Fruit fly (Drosophila melanogaster) whole organism, embryonic: ENCODE results near the gene CG11892.

Experiments
- ATbp ChIP-seq: fragments of 200-800 bp; sonication (Bioruptor generic); optimal IDR thresholded peaks from 2 replicates; lab custom pipeline; 2017; ENCODE audit warnings: missing biosample characterization, mild to moderate bottlenecking, missing genetic modification characterization, missing genetic modification reagents
- Asciz ChIP-seq: fragments of 200-800 bp; sonication (Bioruptor generic); optimal IDR thresholded peaks from 2 replicates; lab custom pipeline; 2017; ENCODE audit warnings: missing biosample characterization, mild to moderate bottlenecking, missing genetic modification characterization, missing genetic modification reagents
- C15 ChIP-seq: fragments of 200-800 bp; sonication (Bioruptor generic); IDR thresholded peaks from 3 replicates; pipeline ENCODE4 v1.3.6; 2022; ENCODE audit warnings: missing biosample characterization, missing genetic modification characterization
- CG10147 ChIP-seq: fragments of 200-800 bp; sonication (Bioruptor generic); optimal IDR thresholded peaks from 2 replicates; lab custom pipeline; 2019; ENCODE audit warnings: missing biosample characterization, mild to moderate bottlenecking, missing genetic modification characterization, moderate library complexity
- CG10209 ChIP-seq: fragments of 200-800 bp; sonication (Bioruptor generic); optimal IDR thresholded peaks from 3 replicates; lab custom pipeline; 2017; ENCODE audit warnings: missing biosample characterization, mild to moderate bottlenecking, missing genetic modification characterization, missing genetic modification reagents
- CG11504 ChIP-seq: fragments of 200-800 bp; sonication (Bioruptor generic); optimal IDR thresholded peaks from 3 replicates; lab custom pipeline; 2019; ENCODE audit warnings: missing biosample characterization, mild to moderate bottlenecking, missing genetic modification characterization, moderate library complexity
- CG12104 ChIP-seq: fragments of 200-800 bp; sonication (Bioruptor generic); optimal IDR thresholded peaks from 3 replicates; lab custom pipeline; 2016; ENCODE audit warnings: missing biosample characterization, missing genetic modification characterization
- CG13287 ChIP-seq: fragments of 200-800 bp; sonication (Bioruptor generic); IDR thresholded peaks from 2 replicates; pipeline ENCODE4 v1.3.6; 2022; ENCODE audit warnings: missing biosample characterization, missing genetic modification characterization; ENCODE audit not compliant: partially characterized antibody
- CG13894 ChIP-seq: fragments of 200-800 bp; sonication (Bioruptor generic); optimal IDR thresholded peaks from 3 replicates; lab custom pipeline; 2018; ENCODE audit warnings: missing biosample characterization, mild to moderate bottlenecking, missing genetic modification characterization, moderate library complexity
- CG14050 ChIP-seq: fragments of 200-800 bp; sonication (Bioruptor generic); IDR thresholded peaks from 3 replicates; pipeline ENCODE4 v1.3.6; 2022; ENCODE audit warnings: missing biosample characterization, missing genetic modification characterization
- CG15479 ChIP-seq: fragments of 200-800 bp; sonication (Bioruptor generic); optimal IDR thresholded peaks from 3 replicates; lab custom pipeline; 2019; ENCODE audit warnings: missing biosample characterization, mild to moderate bottlenecking, missing genetic modification characterization, moderate library complexity
- CG15514 ChIP-seq: fragments of 200-800 bp; sonication (Bioruptor generic); optimal IDR thresholded peaks from 3 replicates; lab custom pipeline; 2017; ENCODE audit warnings: missing biosample characterization, missing genetic modification characterization, mild to moderate bottlenecking, moderate library complexity, missing genetic modification reagents
- CG1603 ChIP-seq: fragments of 200-800 bp; sonication (Bioruptor generic); optimal IDR thresholded peaks from 2 replicates; lab custom pipeline; 2019; ENCODE audit warnings: missing biosample characterization, mild to moderate bottlenecking, missing genetic modification characterization, moderate library complexity
- CG17568 ChIP-seq: fragments of 200-800 bp; sonication (Bioruptor generic); optimal IDR thresholded peaks from 2 replicates; lab custom pipeline; 2018; ENCODE audit warnings: missing biosample characterization, mild to moderate bottlenecking, missing genetic modification characterization, moderate library complexity
- CG17912 ChIP-seq: fragments of 200-800 bp; sonication (Bioruptor generic); optimal IDR thresholded peaks from 2 replicates; lab custom pipeline; 2018; ENCODE audit warnings: missing biosample characterization, mild to moderate bottlenecking, missing genetic modification characterization
- CG2120 ChIP-seq: fragments of 200-800 bp; sonication (Bioruptor generic); optimal IDR thresholded peaks from 3 replicates; lab custom pipeline; 2016; ENCODE audit warnings: missing biosample characterization, missing genetic modification characterization
- CG2199 ChIP-seq: fragments of 200-800 bp; sonication (Bioruptor generic); IDR thresholded peaks from 3 replicates; pipeline ENCODE4 v1.3.6; 2022; ENCODE audit warnings: missing biosample characterization, missing genetic modification characterization
- CG2889 ChIP-seq: fragments of 200-800 bp; sonication (Bioruptor generic); IDR thresholded peaks from 3 replicates; pipeline ENCODE4 v1.3.6; 2022; ENCODE audit warnings: missing biosample characterization, missing genetic modification characterization
- CG3407 ChIP-seq: fragments of 200-800 bp; sonication (Bioruptor generic); optimal IDR thresholded peaks from 2 replicates; lab custom pipeline; 2018; ENCODE audit warnings: missing biosample characterization, mild to moderate bottlenecking, missing genetic modification characterization
- CG5180 ChIP-seq: fragments of 200-800 bp; sonication (Bioruptor generic); optimal IDR thresholded peaks from 3 replicates; lab custom pipeline; 2017; ENCODE audit warnings: missing biosample characterization, missing genetic modification characterization, mild to moderate bottlenecking, moderate library complexity, missing genetic modification reagents
- CG7928 ChIP-seq: fragments of 200-800 bp; sonication (Bioruptor generic); optimal IDR thresholded peaks from 2 replicates; lab custom pipeline; 2017; ENCODE audit warnings: missing biosample characterization, mild to moderate bottlenecking, missing genetic modification characterization
- CG7987 ChIP-seq: fragments of 200-800 bp; sonication (Bioruptor generic); optimal IDR thresholded peaks from 2 replicates; lab custom pipeline; 2018; ENCODE audit warnings: missing biosample characterization, mild to moderate bottlenecking, missing genetic modification characterization, moderate library complexity
- CG8281 ChIP-seq: fragments of 200-800 bp; sonication (Bioruptor generic); optimal IDR thresholded peaks from 2 replicates; lab custom pipeline; 2018; ENCODE audit warnings: missing biosample characterization, mild to moderate bottlenecking, missing genetic modification characterization, moderate library complexity
- CrebB ChIP-seq: fragments of 200-800 bp; sonication (Bioruptor generic); optimal IDR thresholded peaks from 3 replicates; lab custom pipeline; 2018; ENCODE audit warnings: missing biosample characterization, mild to moderate bottlenecking, missing genetic modification characterization
- Dip3 ChIP-seq: fragments of 200-800 bp; sonication (Bioruptor generic); optimal IDR thresholded peaks from 3 replicates; lab custom pipeline; 2016; ENCODE audit warnings: missing biosample characterization, missing genetic modification characterization
- Ets65A ChIP-seq: fragments of 200-800 bp; sonication (Bioruptor generic); peaks from one replicate; lab custom pipeline; 2016; ENCODE audit warnings: missing biosample characterization, missing genetic modification characterization
- HmgZ ChIP-seq: fragments of 200-800 bp; sonication (Bioruptor generic); optimal IDR thresholded peaks from 2 replicates; lab custom pipeline; 2018; ENCODE audit warnings: missing biosample characterization, mild to moderate bottlenecking, missing genetic modification characterization
- Hr78 ChIP-seq, 2 experiments: fragments of 200-800 bp in 1 of 2; fragments of >200 bp in 1 of 2; sonication (Bioruptor generic) in 1 of 2; optimal IDR thresholded peaks; 2 replicates each; lab custom pipeline; 2017 to 2019; ENCODE audit warnings: missing biosample characterization in 2 of 2, missing genetic modification characterization in 2 of 2, mild to moderate bottlenecking in 1 of 2, moderate library complexity in 1 of 2
- Mad ChIP-seq: fragments of 200-800 bp; sonication (Bioruptor generic); optimal IDR thresholded peaks from 2 replicates; lab custom pipeline; 2016; ENCODE audit warnings: missing biosample characterization, missing genetic modification characterization
- Nf-YA ChIP-seq: fragments of 200-800 bp; sonication (Bioruptor generic); IDR thresholded peaks from 2 replicates; pipeline ENCODE4 v1.3.6; 2022; ENCODE audit warnings: missing biosample characterization, missing genetic modification characterization
- NfI ChIP-seq: fragments of 200-800 bp; sonication (Bioruptor generic); optimal IDR thresholded peaks from 3 replicates; lab custom pipeline; 2018; ENCODE audit warnings: missing biosample characterization, mild to moderate bottlenecking, missing genetic modification characterization, moderate library complexity
- Sox100B ChIP-seq: fragments of 200-800 bp; sonication (Bioruptor generic); optimal IDR thresholded peaks from 3 replicates; lab custom pipeline; 2018; ENCODE audit warnings: missing biosample characterization, mild to moderate bottlenecking, missing genetic modification characterization
- Sox102F ChIP-seq: fragments of 200-800 bp; sonication (Bioruptor generic); optimal IDR thresholded peaks from 2 replicates; lab custom pipeline; 2018; ENCODE audit warnings: missing biosample characterization, mild to moderate bottlenecking, missing genetic modification characterization, moderate library complexity
- abd-A ChIP-seq: fragments of 200-800 bp; sonication (Bioruptor generic); optimal IDR thresholded peaks from 3 replicates; lab custom pipeline; 2019; ENCODE audit warnings: missing biosample characterization, mild to moderate bottlenecking, missing genetic modification characterization, moderate library complexity
- bcd ChIP-seq: fragments of 200-800 bp; sonication (Bioruptor generic); optimal IDR thresholded peaks from 2 replicates; lab custom pipeline; 2017; ENCODE audit warnings: missing biosample characterization, mild to moderate bottlenecking, missing genetic modification characterization
- bowl ChIP-seq: fragments of 200-800 bp; sonication (Bioruptor generic); IDR thresholded peaks from 2 replicates; pipeline ENCODE4 v1.3.6; 2022; ENCODE audit warnings: missing biosample characterization, missing genetic modification characterization
- danr ChIP-seq: fragments of 200-800 bp; sonication (Bioruptor generic); IDR thresholded peaks from 2 replicates; pipeline ENCODE4 v1.3.6; 2022; ENCODE audit warnings: missing biosample characterization, missing genetic modification characterization
- dmrt99B ChIP-seq: fragments of 200-800 bp; sonication (Bioruptor generic); optimal IDR thresholded peaks from 2 replicates; lab custom pipeline; 2018; ENCODE audit warnings: missing biosample characterization, mild to moderate bottlenecking, missing genetic modification characterization, moderate library complexity
- fd3F ChIP-seq: fragments of 200-800 bp; sonication (Bioruptor generic); optimal IDR thresholded peaks from 2 replicates; lab custom pipeline; 2018; ENCODE audit warnings: missing biosample characterization, mild to moderate bottlenecking, missing genetic modification characterization, moderate library complexity
- gfzf ChIP-seq: fragments of 200-800 bp; sonication (Bioruptor generic); optimal IDR thresholded peaks from 2 replicates; lab custom pipeline; 2016; ENCODE audit warnings: missing biosample characterization, mild to moderate bottlenecking, missing genetic modification characterization, moderate library complexity
- gsb-n ChIP-seq: fragments of 200-800 bp; sonication (Bioruptor generic); optimal IDR thresholded peaks from 3 replicates; lab custom pipeline; 2018; ENCODE audit warnings: missing biosample characterization, mild to moderate bottlenecking, missing genetic modification characterization
- jigr1 ChIP-seq: fragments of 200-800 bp; sonication (Bioruptor generic); IDR thresholded peaks from 3 replicates; pipeline ENCODE4 v1.3.6; 2022; ENCODE audit warnings: missing biosample characterization, missing genetic modification characterization
- klu ChIP-seq: fragments of 200-800 bp; sonication (Bioruptor generic); IDR thresholded peaks from 2 replicates; pipeline ENCODE4 v1.3.6; 2022; ENCODE audit warnings: missing biosample characterization, missing genetic modification characterization
- lov ChIP-seq, 2 experiments: fragments of 200-800 bp in 1 of 2; fragments of >200 bp in 1 of 2; sonication (Bioruptor generic) in 1 of 2; IDR thresholded peaks in 1 of 2; optimal IDR thresholded peaks in 1 of 2; 2 replicates in 1 of 2; 3 replicates in 1 of 2; pipeline versions ENCODE4 v1.3.6 to Lab custom; 2017 to 2022; ENCODE audit warnings: missing biosample characterization in 1 of 2, missing genetic modification characterization in 1 of 2
- luna ChIP-seq: fragments of 200-800 bp; sonication (Bioruptor generic); optimal IDR thresholded peaks from 2 replicates; lab custom pipeline; 2016; ENCODE audit warnings: missing biosample characterization, missing genetic modification characterization
- otp ChIP-seq: fragments of 200-800 bp; sonication (Bioruptor generic); IDR thresholded peaks from 3 replicates; pipeline ENCODE4, ENCODE4 v1.3.6; 2022; ENCODE audit warnings: missing biosample characterization, missing genetic modification characterization
- scrt ChIP-seq: fragments of 200-800 bp; sonication (Bioruptor generic); optimal IDR thresholded peaks from 2 replicates; lab custom pipeline; 2018; ENCODE audit warnings: missing biosample characterization, mild to moderate bottlenecking, missing genetic modification characterization, moderate library complexity
- sens-2 ChIP-seq: fragments of 200-800 bp; sonication (Bioruptor generic); IDR thresholded peaks from 2 replicates; pipeline ENCODE4 v1.3.6; 2022; ENCODE audit warnings: missing biosample characterization, missing genetic modification characterization
- wek ChIP-seq: fragments of 200-800 bp; sonication (Bioruptor generic); optimal IDR thresholded peaks from 3 replicates; lab custom pipeline; 2018; ENCODE audit warnings: missing biosample characterization, mild to moderate bottlenecking, missing genetic modification characterization, moderate library complexity
- yki ChIP-seq: fragments of >200 bp; optimal IDR thresholded peaks from 3 replicates; lab custom pipeline; 2018

The CG11892 gene

dm6 chr3R:25281165-25281564, at the start of gene CG11892:
CG11892 (plus strand) TSS chr3R:25281548.
- TF ChIP-seq jigr1 (GFP tag; lab: Robert Waterston, UW) (no peak), Sox102F (GFP tag; lab: Kevin White, UChicago) (peak; percentile 37), fd3F (GFP tag; lab: Kevin White, UChicago) (peak; percentile 28), CG3407 (GFP tag; lab: Kevin White, UChicago) (peak; percentile 42), CG14050 (GFP tag; lab: Robert Waterston, UW) (0 out of 3 replicates have a peak, but pooled peaks have one; percentile 13), CG7928 (GFP tag; lab: Kevin White, UChicago) (peak; percentile 45), Nf-YA (no peak), CG7987 (peak; percentile 80), bcd (peak; percentile 20), CG1603 (tag; lab: Kevin White, UChicago) (peak; percentile 56), CG15514 (peak; percentile 53), CG13894 (peak; percentile 68), Dip3 (GFP tag; lab: Kevin White, UChicago) (no peak), CG2199 (GFP tag; lab: Robert Waterston, UW) (no peak), NfI (GFP tag; lab: Kevin White, UChicago) (peak; percentile 41), sens-2 (no peak), gfzf (GFP tag; lab: Kevin White, UChicago) (no peak), dmrt99B (tag; lab: Kevin White, UChicago) (peak; percentile 27), Mad (no peak), CrebB (tag; lab: Kevin White, UChicago) (peak; percentile 66), danr (no peak), wek (GFP tag; lab: Kevin White, UChicago) (peak; percentile 49), CG10147 (peak; percentile 27), Asciz (GFP tag; lab: Kevin White, UChicago) (peak; percentile 42), otp (GFP tag; lab: Robert Waterston, UW) (peak; percentile 45; the same call in 1 of the 3 replicates), CG13287 (no peak), CG17912 (GFP tag; lab: Kevin White, UChicago) (peak; percentile 73), CG5180 (peak; percentile 33), bowl (GFP tag; lab: Robert Waterston, UW) (no peak), CG12104 (GFP tag; lab: Kevin White, UChicago) (peak; percentile 38), klu (no peak), Sox100B (peak; percentile 17), luna (GFP tag; lab: Kevin White, UChicago) (no peak), yki (no peak), CG11504 (tag; lab: Kevin White, UChicago) (no peak), scrt (GFP tag; lab: Kevin White, UChicago) (peak; percentile 68), abd-A (no peak), Hr78 (GFP tag; optimal IDR thresholded peaks at IDR 0.05; lab: Kevin White, UChicago) (no peak), ATbp (GFP tag; lab: Kevin White, UChicago) (peak; percentile 82), CG2120 (GFP tag; lab: Kevin White, UChicago) (peak; percentile 44), gsb-n (tag; lab: Kevin White, UChicago) (no peak), lov (optimal IDR thresholded peaks at IDR 0.05; lab: Kevin White, UChicago) (no peak), lov (GFP tag; IDR thresholded peaks at IDR 0.05; lab: Robert Waterston, UW) (no peak), CG15479 (GFP tag; lab: Kevin White, UChicago) (no peak), CG8281 (tag; lab: Kevin White, UChicago) (peak; percentile 19), Ets65A (GFP tag; lab: Kevin White, UChicago) (peak; percentile 88), CG2889 (GFP tag; lab: Robert Waterston, UW) (no peak), C15 (GFP tag; lab: Robert Waterston, UW) (0 out of 3 replicates have a peak, but pooled peaks have one; percentile 32), CG10209 (GFP tag; lab: Kevin White, UChicago) (peak; percentile 26), HmgZ (tag; lab: Kevin White, UChicago) (peak; percentile 32), CG17568 (GFP tag; lab: Kevin White, UChicago) (peak; percentile 49)
